Worm (Caenorhabditis elegans): ENCODE data around the gene tsp-18.

ce11 chrII:5936009-5936408 is 31.7 kb downstream of the tsp-18 start:
- TF ChIP-seq ref-1 (GFP tag; conservative IDR thresholded peaks at IDR 0.05) (no peak), cog-1 (tag; optimal IDR thresholded peaks at IDR 0.05) (no peak), klf-2 (GFP tag; conservative IDR thresholded peaks at IDR 0.05) (no peak)
